Worm (Caenorhabditis elegans): Measurements from ENCODE around the gene F14D7.6.

F14D7.6 gene

DNA sequence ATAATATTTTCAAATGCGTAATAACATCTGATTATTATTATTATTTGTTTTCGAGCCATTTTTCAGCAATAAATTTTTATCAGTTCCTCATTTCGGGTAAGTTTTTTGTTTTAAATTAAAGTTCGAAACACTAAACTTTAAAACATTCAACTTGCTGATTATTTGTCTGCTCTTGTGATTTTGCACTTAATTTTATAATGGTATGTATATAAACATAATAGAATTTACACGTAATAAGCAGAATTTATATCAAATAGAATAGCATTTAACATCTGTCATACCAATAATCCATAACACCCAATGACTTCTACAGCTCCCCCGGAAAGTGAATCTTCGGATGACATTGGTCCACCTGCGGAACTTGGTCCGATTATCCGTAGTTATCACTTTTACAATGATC, 31.9 kb downstream of the F14D7.6 start, which contains the start of gene srm-4:
Gene srm-4, plus strand, starts transcription at position 301 of the 400 bp plus-strand sequence.
- no peak for TF ChIP-seq ceh-43 (GFP tag; optimal IDR thresholded peaks at IDR 0.05)
- no peak for TF ChIP-seq ceh-83 (GFP tag; optimal IDR thresholded peaks at IDR 0.05)
- no peak for TF ChIP-seq zip-8 (tag; optimal IDR thresholded peaks at IDR 0.05)
- no peak for TF ChIP-seq ztf-11 (tag; optimal IDR thresholded peaks at IDR 0.05)
- no peak for TF ChIP-seq lin-32 (GFP tag; optimal IDR thresholded peaks at IDR 0.05)
- TF ChIP-seq mab-5 (tag; optimal IDR thresholded peaks at IDR 0.05), result no peak
- TF ChIP-seq lsy-2 (tag; optimal IDR thresholded peaks at IDR 0.05), result no peak
- TF ChIP-seq mls-2 (tag; optimal IDR thresholded peaks at IDR 0.05), result no peak

DNA sequence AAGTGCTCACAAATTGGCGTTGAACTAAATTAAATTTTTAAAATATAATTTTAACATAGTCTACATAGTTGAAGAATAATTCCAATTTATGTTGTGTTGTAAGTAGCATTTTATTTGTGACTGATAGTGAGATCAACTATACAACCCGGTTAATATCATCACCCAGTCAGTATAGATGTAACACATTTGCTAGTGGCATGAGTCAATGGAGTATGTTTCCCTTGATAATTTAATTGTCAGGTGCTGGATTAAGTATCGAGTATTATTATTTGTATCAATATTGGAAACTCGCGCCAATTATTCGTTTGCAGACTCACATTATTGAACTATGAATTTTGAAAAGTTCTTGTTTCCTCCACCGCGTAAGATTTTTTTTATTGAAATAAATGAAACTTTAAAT, 33.7 kb downstream of the F14D7.6 start, which contains the start of gene srm-5:
Gene srm-5, plus strand, starts transcription at position 301 of the 400 bp plus-strand sequence.
- TF ChIP-seq lin-13 (tag; optimal IDR thresholded peaks at IDR 0.05) (no peak), mls-2 (tag; optimal IDR thresholded peaks at IDR 0.05) (no peak), unc-120 (tag; optimal IDR thresholded peaks at IDR 0.05; ENCODE audit: poor library complexity, severe bottlenecking) (no peak), bed-3 (GFP tag; optimal IDR thresholded peaks at IDR 0.05) (no peak), nhr-76 (tag; optimal IDR thresholded peaks at IDR 0.05) (no peak), unc-39 (tag; optimal IDR thresholded peaks at IDR 0.05) (no peak), ceh-83 (GFP tag; optimal IDR thresholded peaks at IDR 0.05) (no peak), tbx-8 (GFP tag; optimal IDR thresholded peaks at IDR 0.05) (no peak), zip-8 (tag; optimal IDR thresholded peaks at IDR 0.05) (no peak), ceh-39 (tag; optimal IDR thresholded peaks at IDR 0.05) (no peak), nhr-28 (tag; optimal IDR thresholded peaks at IDR 0.05) (no peak), ham-2 (GFP tag; optimal IDR thresholded peaks at IDR 0.05) (no peak), ceh-43 (GFP tag; optimal IDR thresholded peaks at IDR 0.05) (no peak), ztf-11 (tag; optimal IDR thresholded peaks at IDR 0.05) (no peak), drap-1 (GFP tag; optimal IDR thresholded peaks at IDR 0.05) (no peak), nhr-12 (tag; optimal IDR thresholded peaks at IDR 0.05) (no peak), flh-1 (GFP tag; optimal IDR thresholded peaks at IDR 0.05) (no peak), mep-1 (tag; optimal IDR thresholded peaks at IDR 0.05) (no peak), lsy-2 (tag; optimal IDR thresholded peaks at IDR 0.05) (no peak)

DNA sequence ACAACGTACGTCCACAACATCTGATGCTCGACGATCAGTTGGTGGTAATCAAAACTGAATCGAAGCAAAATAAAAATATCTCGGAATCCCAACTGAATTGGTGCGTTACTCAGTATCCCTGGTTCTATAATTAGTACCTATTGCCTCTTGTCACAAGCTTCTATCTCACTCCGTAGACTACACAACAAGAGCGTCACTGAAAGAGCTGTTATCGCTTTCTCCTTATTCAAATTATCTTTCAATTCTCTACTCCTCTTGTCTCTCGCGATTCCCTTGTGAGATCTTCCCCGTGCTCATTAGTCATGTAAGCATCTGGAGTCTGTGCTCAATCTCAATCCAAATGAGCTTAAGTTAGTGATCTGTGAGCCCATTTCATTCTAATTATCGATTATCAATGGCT, 35.4 kb downstream of the F14D7.6 start, which contains the start of gene srm-6:
Gene srm-6, plus strand, starts transcription at position 301 of the 400 bp plus-strand sequence.
- TF ChIP-seq ceh-43 (GFP tag; optimal IDR thresholded peaks at IDR 0.05) (no peak), elt-1 (tag; optimal IDR thresholded peaks at IDR 0.05; ENCODE audit: borderline replicate concordance, insufficient read depth) (no peak)

DNA sequence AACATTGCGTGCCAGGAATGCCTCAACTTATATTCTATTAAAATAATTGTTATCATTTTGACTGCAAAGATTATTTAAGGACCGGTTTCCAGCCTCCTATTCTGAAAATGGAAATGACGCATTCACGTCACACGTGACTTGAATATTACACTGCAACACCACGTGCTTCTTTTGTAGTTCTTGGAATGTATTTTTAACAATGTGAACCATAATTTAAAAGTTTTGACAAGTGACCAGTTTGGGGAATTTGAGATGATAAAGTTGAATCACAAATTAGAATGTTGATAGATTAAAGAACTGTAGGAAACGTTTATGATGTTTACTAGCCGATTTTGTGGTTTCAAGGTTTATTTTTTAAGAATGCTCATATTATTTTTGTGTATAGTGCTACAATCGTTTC, 40.5 kb downstream of the F14D7.6 start, which contains the start of gene F47B8.10:
Gene F47B8.10, plus strand, starts transcription at position 301 of the 400 bp plus-strand sequence.
- TF ChIP-seq mep-1 (tag; optimal IDR thresholded peaks at IDR 0.05) (no peak), drap-1 (GFP tag; optimal IDR thresholded peaks at IDR 0.05) (no peak), nhr-237 (tag; optimal IDR thresholded peaks at IDR 0.05) (no peak), snpc-4 (tag; optimal IDR thresholded peaks at IDR 0.05) (no peak)

DNA sequence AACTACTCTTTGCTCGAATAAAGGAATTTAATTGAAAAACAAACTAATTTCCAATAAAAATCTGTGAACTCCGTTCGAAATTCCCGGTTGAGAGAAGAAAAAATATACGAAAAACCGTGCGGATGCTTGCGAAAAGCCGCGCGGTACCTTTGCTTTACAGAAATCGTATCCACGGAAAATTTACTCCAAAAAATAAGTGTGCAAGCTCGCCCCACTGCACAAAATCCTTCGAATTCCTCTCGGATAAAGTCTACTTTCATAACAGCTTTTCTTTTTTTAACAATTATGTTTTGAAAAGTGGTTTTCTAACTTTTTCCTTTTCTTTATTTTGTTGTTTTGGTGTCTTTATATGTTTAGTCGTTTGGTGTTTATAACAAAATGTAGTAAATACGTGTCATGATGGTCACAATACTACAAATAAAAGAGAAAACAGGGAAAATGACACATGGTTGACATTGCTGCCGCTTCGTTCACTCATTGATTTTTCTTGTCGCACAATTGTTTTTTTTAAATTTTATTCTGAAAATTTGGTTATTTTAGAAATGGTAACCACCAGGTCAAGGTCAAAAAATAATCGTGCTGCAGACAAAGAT, 46.1 kb downstream of the F14D7.6 start, which contains the start of gene cept-2:
Gene cept-2, plus strand, starts transcription at position 533 of the 593 bp plus-strand sequence.
- peak; percentile 2 for TF ChIP-seq cnd-1 (tag; optimal IDR thresholded peaks at IDR 0.05)
- TF ChIP-seq tbx-8 (GFP tag; optimal IDR thresholded peaks at IDR 0.05), result no peak
- no peak for TF ChIP-seq elt-3 (tag; optimal IDR thresholded peaks at IDR 0.05)
- TF ChIP-seq ceh-39 (tag; optimal IDR thresholded peaks at IDR 0.05), result peak; percentile 12
- no peak for TF ChIP-seq elt-1 (tag; optimal IDR thresholded peaks at IDR 0.05; ENCODE audit: borderline replicate concordance, insufficient read depth)
- peak; percentile 84 for TF ChIP-seq lsy-2 (tag; optimal IDR thresholded peaks at IDR 0.05)
- TF ChIP-seq unc-62 (GFP tag; optimal IDR thresholded peaks at IDR 0.05), result peak; percentile 27
- no peak for TF ChIP-seq blmp-1 (tag; optimal IDR thresholded peaks at IDR 0.05)
- no peak for TF ChIP-seq snpc-4 (tag; optimal IDR thresholded peaks at IDR 0.05)
- no peak for TF ChIP-seq M03D4.4 (tag; optimal IDR thresholded peaks at IDR 0.05)
- TF ChIP-seq mep-1 (tag; optimal IDR thresholded peaks at IDR 0.05), result peak; percentile 97
- no peak for TF ChIP-seq mls-2 (tag; optimal IDR thresholded peaks at IDR 0.05)
- peak; percentile 86 for TF ChIP-seq nhr-237 (tag; optimal IDR thresholded peaks at IDR 0.05)
- peak; percentile 70 for TF ChIP-seq lin-13 (tag; optimal IDR thresholded peaks at IDR 0.05)
- peak; percentile 8 for TF ChIP-seq nhr-2 (tag; optimal IDR thresholded peaks at IDR 0.05)
- TF ChIP-seq mab-5 (tag; optimal IDR thresholded peaks at IDR 0.05), result no peak
- peak; percentile 40 for TF ChIP-seq hlh-1 (tag; optimal IDR thresholded peaks at IDR 0.05)
- no peak for TF ChIP-seq nhr-76 (tag; optimal IDR thresholded peaks at IDR 0.05)
- TF ChIP-seq drap-1 (GFP tag; optimal IDR thresholded peaks at IDR 0.05), result peak; percentile 49
- no peak for TF ChIP-seq ztf-11 (tag; optimal IDR thresholded peaks at IDR 0.05)
- peak; percentile 58 for TF ChIP-seq pha-4 (tag; optimal IDR thresholded peaks at IDR 0.05)
- TF ChIP-seq flh-1 (GFP tag; optimal IDR thresholded peaks at IDR 0.05), result no peak
- TF ChIP-seq sptf-1 (tag; optimal IDR thresholded peaks at IDR 0.05), result peak; percentile 56
